Worm (Caenorhabditis elegans): ENCODE measurements around the gene acl-7.

ce11 chrII:12795188-12795587, 21.1 kb downstream of the acl-7 start:
- peak; percentile 13 for TF ChIP-seq repo-1 (tag; optimal IDR thresholded peaks at IDR 0.05)
- TF ChIP-seq nhr-179 (tag; optimal IDR thresholded peaks at IDR 0.05) = no peak
- no peak for TF ChIP-seq pha-4 (tag; optimal IDR thresholded peaks at IDR 0.05)
- no peak for TF ChIP-seq tbx-9 (tag; optimal IDR thresholded peaks at IDR 0.05; ENCODE audit: borderline replicate concordance)
- no peak for TF ChIP-seq lin-35 (GFP tag; optimal IDR thresholded peaks at IDR 0.05)
- TF ChIP-seq ztf-26 (tag; optimal IDR thresholded peaks at IDR 0.05) = peak; percentile 16
- no peak for TF ChIP-seq somi-1 (GFP tag; optimal IDR thresholded peaks at IDR 0.05)
- TF ChIP-seq snpc-4 (GFP tag; optimal IDR thresholded peaks at IDR 0.05) = no peak
- no peak for TF ChIP-seq snpc-4 (tag; optimal IDR thresholded peaks at IDR 0.05)
- TF ChIP-seq dpl-1 (GFP tag; optimal IDR thresholded peaks at IDR 0.05) = no peak
- TF ChIP-seq sea-2 (GFP tag; IDR thresholded peaks at IDR 0.05) = no peak
- no peak for TF ChIP-seq C17E4.6 (GFP tag; IDR thresholded peaks at IDR 0.05)
- TF ChIP-seq akir-1 (GFP tag; optimal IDR thresholded peaks at IDR 0.05) = no peak
- TF ChIP-seq T07F8.4 (tag; optimal IDR thresholded peaks at IDR 0.05) = no peak
